Worm (Caenorhabditis elegans) whole organism, L2 larva: ENCODE measurements around the gene nep-18.

Source experiments
- F13H6.1 ChIP-seq: sonication (generic microtip); optimal IDR thresholded peaks from 2 replicates; lab custom pipeline; 2016; ENCODE audit warnings: missing genetic modification characterization, missing compliant biosample characterization
- R02D3.7 ChIP-seq: fragments of 150-350 bp; optimal IDR thresholded peaks from 2 replicates; lab custom pipeline; 2014; ENCODE audit warnings: missing biosample characterization, missing genetic modification characterization
- alr-1 ChIP-seq: fragments of 150-350 bp; optimal IDR thresholded peaks from 2 replicates; lab custom pipeline; 2014; ENCODE audit warnings: missing biosample characterization, missing genetic modification characterization
- dmd-4 ChIP-seq: sonication (generic microtip); optimal IDR thresholded peaks from 2 replicates; lab custom pipeline; 2017; ENCODE audit warnings: missing biosample characterization, missing genetic modification characterization
- egl-27 ChIP-seq: sonication (generic microtip); optimal IDR thresholded peaks from 3 replicates; lab custom pipeline; 2017; ENCODE audit warnings: missing biosample characterization, missing genetic modification reagents, missing genetic modification characterization
- gmeb-1 ChIP-seq: fragments of 150-350 bp; optimal IDR thresholded peaks from 2 replicates; lab custom pipeline; 2014; ENCODE audit warnings: missing biosample characterization, missing genetic modification characterization
- mbf-1 ChIP-seq: sonication (generic microtip); optimal IDR thresholded peaks from 2 replicates; lab custom pipeline; 2017; ENCODE audit warnings: missing biosample characterization, missing genetic modification characterization
- mdl-1 ChIP-seq, 2 experiments: fragments of 150-350 bp in 1 of 2; sonication (generic microtip) in 1 of 2; optimal IDR thresholded peaks; 2 replicates each; lab custom pipeline; 2017; ENCODE audit warnings: missing biosample characterization in 2 of 2, missing genetic modification characterization in 2 of 2
- nhr-10 ChIP-seq: sonication (generic microtip); optimal IDR thresholded peaks from 2 replicates; lab custom pipeline; 2017; ENCODE audit warnings: missing biosample characterization, missing genetic modification characterization
- nhr-23 ChIP-seq: fragments of 150-350 bp; optimal IDR thresholded peaks from 2 replicates; lab custom pipeline; 2014; ENCODE audit warnings: missing biosample characterization, missing genetic modification reagents, missing genetic modification characterization
- nhr-237 ChIP-seq: fragments of 150-350 bp; optimal IDR thresholded peaks from 2 replicates; lab custom pipeline; 2014; ENCODE audit warnings: missing biosample characterization, missing genetic modification characterization
- peb-1 ChIP-seq: fragments of 150-350 bp; optimal IDR thresholded peaks from 2 replicates; lab custom pipeline; 2014; ENCODE audit warnings: missing biosample characterization, missing genetic modification characterization
- skn-1 ChIP-seq: sonication (generic microtip); optimal IDR thresholded peaks from 2 replicates; lab custom pipeline; 2017; ENCODE audit warnings: missing biosample characterization, missing genetic modification characterization
- snpc-4 ChIP-seq: fragments of 150-350 bp; optimal IDR thresholded peaks from 2 replicates; lab custom pipeline; 2014; ENCODE audit warnings: missing biosample characterization, missing genetic modification characterization
- unc-55 ChIP-seq: fragments of 150-350 bp; sonication (generic microtip); optimal IDR thresholded peaks from 3 replicates; lab custom pipeline; 2014; ENCODE audit warnings: missing biosample characterization, missing genetic modification reagents, missing genetic modification characterization
- ztf-1 ChIP-seq: fragments of 200-800 bp; sonication (Bioruptor generic); conservative IDR thresholded peaks from 2 replicates; pipeline ENCODE4 v1.3.6; 2022; ENCODE audit warnings: missing genetic modification characterization, missing compliant biosample characterization
- ztf-11 ChIP-seq: sonication (generic microtip); optimal IDR thresholded peaks from 2 replicates; lab custom pipeline; 2017; ENCODE audit warnings: missing biosample characterization, missing genetic modification characterization

nep-18 gene

DNA sequence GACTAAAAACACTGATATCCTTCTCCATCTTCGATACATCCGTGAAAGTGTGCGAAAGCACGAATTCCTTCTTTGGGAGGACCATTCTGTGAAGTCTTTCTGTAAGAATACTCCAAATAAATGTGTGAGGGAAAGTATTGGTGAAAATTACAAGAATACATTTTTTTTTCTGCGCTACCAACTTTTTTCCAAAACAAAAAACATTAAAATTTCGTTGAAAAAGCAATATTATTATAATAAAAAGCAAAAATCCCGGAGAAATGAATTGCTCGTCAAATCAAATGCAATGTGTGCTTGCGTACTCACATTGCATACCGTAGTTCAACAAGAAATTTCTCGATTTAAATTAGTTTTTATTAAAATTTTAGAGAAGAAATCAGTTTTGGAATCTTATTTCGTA lies 41.9 kb downstream of the nep-18 start, which contains the start of gene bath-13:
Gene bath-13, minus strand, starts transcription at position 101 of the 400 bp plus-strand sequence.
- TF ChIP-seq R02D3.7 (no peak), mdl-1 (tag; optimal IDR thresholded peaks at IDR 0.05; lab: Kevin White, UChicago) (no peak), ztf-11 (no peak), unc-55 (GFP tag; lab: Kevin White, UChicago) (no peak), nhr-10 (tag; lab: Kevin White, UChicago) (no peak), gmeb-1 (no peak), mbf-1 (tag; lab: Kevin White, UChicago) (no peak), F13H6.1 (tag; lab: Kevin White, UChicago) (no peak), nhr-237 (tag; lab: Kevin White, UChicago) (no peak), skn-1 (tag; lab: Kevin White, UChicago) (no peak)
- TF ChIP-seq, all 48 proteins: peak for 0

DNA sequence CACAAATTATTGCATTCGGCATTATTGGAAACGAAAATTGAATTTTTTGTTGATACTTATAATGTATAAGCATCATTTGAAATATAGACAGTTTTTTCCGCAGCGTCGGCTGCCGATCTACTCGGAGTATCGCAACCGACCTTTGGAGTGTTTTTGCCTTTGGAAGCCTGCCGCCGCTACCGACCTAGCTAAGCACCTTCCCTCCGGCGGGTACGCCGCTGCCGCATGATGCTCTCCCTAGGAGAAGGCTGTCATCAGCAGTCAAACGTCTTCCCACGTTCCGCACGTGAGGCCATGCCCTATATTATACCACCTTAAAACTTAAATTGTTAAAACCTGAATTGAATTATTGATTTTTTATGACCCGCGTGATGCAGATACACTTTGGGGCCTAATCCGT lies 45.4 kb downstream of the nep-18 start:
- no peak for TF ChIP-seq dmd-4 (tag; lab: Kevin White, UChicago)
- no peak for TF ChIP-seq snpc-4
- no peak for TF ChIP-seq F13H6.1 (tag; lab: Kevin White, UChicago)
- no peak for TF ChIP-seq peb-1 (tag; lab: Kevin White, UChicago)
- TF ChIP-seq alr-1: no peak
- no peak for TF ChIP-seq nhr-23 (tag; lab: Kevin White, UChicago)
- no peak for TF ChIP-seq egl-27 (tag; lab: Kevin White, UChicago)
- TF ChIP-seq ztf-1 (GFP tag; lab: Robert Waterston, UW): no peak
- no peak for TF ChIP-seq ztf-11
